Fruit fly (Drosophila melanogaster): ENCODE measurements around the gene CG15306.

CG15306 gene

dm6 chrX:10289935-10290760, 41.5 kb downstream of the CG15306 start:
- TF ChIP-seq CG15710 (tag; optimal IDR thresholded peaks at IDR 0.05) = no peak
- TF ChIP-seq CG34367 (tag; optimal IDR thresholded peaks at IDR 0.05) = no peak
- no peak for TF ChIP-seq Pif1A (GFP tag; optimal IDR thresholded peaks at IDR 0.05)
- no peak for TF ChIP-seq rn (GFP tag; IDR thresholded peaks at IDR 0.05)
- TF ChIP-seq CG13204 (GFP tag; optimal IDR thresholded peaks at IDR 0.05) = no peak
- TF ChIP-seq CG8159 (tag; optimal IDR thresholded peaks at IDR 0.05) = no peak
- TF ChIP-seq gl (tag; optimal IDR thresholded peaks at IDR 0.05) = no peak
- no peak for TF ChIP-seq D1 (tag; optimal IDR thresholded peaks at IDR 0.05)
- peak; percentile 12 for TF ChIP-seq CG14655 (GFP tag; optimal IDR thresholded peaks at IDR 0.05)
- TF ChIP-seq Pif1B (GFP tag; optimal IDR thresholded peaks at IDR 0.05) = no peak
- peak; percentile 53 for TF ChIP-seq CG12605 (GFP tag; IDR thresholded peaks at IDR 0.05)
- no peak for TF ChIP-seq EcR (GFP tag; optimal IDR thresholded peaks at IDR 0.05)
- no peak for TF ChIP-seq CG17806 (tag; optimal IDR thresholded peaks at IDR 0.05)
- no peak for TF ChIP-seq CG10348 (GFP tag; IDR thresholded peaks at IDR 0.05)
- no peak for TF ChIP-seq CG9948 (tag; optimal IDR thresholded peaks at IDR 0.05)
- peak; percentile 61; the same call in 2 of the 3 replicates for TF ChIP-seq CG4496 (GFP tag; IDR thresholded peaks at IDR 0.05)
- TF ChIP-seq Ets98B (GFP tag; IDR thresholded peaks at IDR 0.05) = peak; percentile 26; the same call in 1 of the 2 replicates
- TF ChIP-seq CG32121 (GFP tag; IDR thresholded peaks at IDR 0.05) = peak; percentile 49
- TF ChIP-seq Snoo (tag; optimal IDR thresholded peaks at IDR 0.05) = no peak
- TF ChIP-seq CG8301 (tag; optimal IDR thresholded peaks at IDR 0.05) = no peak
- TF ChIP-seq fd96Ca (GFP tag; IDR thresholded peaks at IDR 0.05) = no peak
